Fruit fly (Drosophila melanogaster) whole organism, wandering third instar larva: ENCODE measurements around the gene CG32985.

Experiments used
- Abd-B ChIP-seq: fragments of >200 bp; optimal IDR thresholded peaks from 2 replicates; lab custom pipeline; 2017; ENCODE audit warnings: missing biosample characterization, missing genetic modification characterization
- CG32264 ChIP-seq: fragments of 200-800 bp; sonication (Bioruptor generic); optimal IDR thresholded peaks from 2 replicates; lab custom pipeline; 2016; ENCODE audit warnings: missing biosample characterization, missing genetic modification characterization
- CG9705 ChIP-seq: fragments of 200-800 bp; sonication (Bioruptor generic); optimal IDR thresholded peaks from 2 replicates; lab custom pipeline; 2018; ENCODE audit warnings: missing biosample characterization, mild to moderate bottlenecking, missing genetic modification characterization
- CrebA ChIP-seq: fragments of 200-800 bp; sonication (Bioruptor generic); optimal IDR thresholded peaks from 2 replicates; lab custom pipeline; 2016; ENCODE audit warnings: missing biosample characterization, mild to moderate bottlenecking, missing genetic modification characterization, borderline replicate concordance
- Dfd ChIP-seq: fragments of >200 bp; optimal IDR thresholded peaks from 2 replicates; lab custom pipeline; 2017; ENCODE audit warnings: missing biosample characterization, missing genetic modification characterization
- Dif ChIP-seq: fragments of 200-275, 200-300 bp; sonication (Bioruptor generic); optimal IDR thresholded peaks from 2 replicates; lab custom pipeline; 2018; ENCODE audit warnings: missing biosample characterization, missing genetic modification characterization; ENCODE audit not compliant: partially characterized antibody
- GATAd ChIP-seq: sonication (Bioruptor generic); optimal IDR thresholded peaks from 2 replicates; lab custom pipeline; 2016; ENCODE audit warnings: missing biosample characterization, missing genetic modification characterization
- HLH106 ChIP-seq: fragments of 200-800 bp; optimal IDR thresholded peaks from 3 replicates; lab custom pipeline; 2019; ENCODE audit warnings: missing biosample characterization, mild to moderate bottlenecking, missing genetic modification characterization, moderate library complexity
- Hnf4 ChIP-seq: fragments of 200-800 bp; sonication (Bioruptor generic); optimal IDR thresholded peaks from 2 replicates; lab custom pipeline; 2016; ENCODE audit warnings: missing biosample characterization, mild to moderate bottlenecking, missing genetic modification characterization
- Hr78 ChIP-seq: fragments of >200 bp; optimal IDR thresholded peaks from 2 replicates; lab custom pipeline; 2017; ENCODE audit warnings: missing biosample characterization, missing genetic modification characterization
- Hr83 ChIP-seq: fragments of 200-300 bp; sonication (Bioruptor generic); optimal IDR thresholded peaks from 2 replicates; lab custom pipeline; 2016; ENCODE audit warnings: missing biosample characterization, mild to moderate bottlenecking, missing genetic modification characterization, moderate library complexity; ENCODE audit not compliant: poor library complexity, severe bottlenecking
- Jra ChIP-seq: sonication (Bioruptor generic); optimal IDR thresholded peaks from 2 replicates; lab custom pipeline; 2016; ENCODE audit warnings: missing biosample characterization, missing genetic modification characterization
- Mio ChIP-seq: sonication (Bioruptor generic); optimal IDR thresholded peaks from 2 replicates; lab custom pipeline; 2016; ENCODE audit warnings: missing biosample characterization, missing genetic modification characterization
- Myc ChIP-seq: fragments of >200 bp; optimal IDR thresholded peaks from 2 replicates; lab custom pipeline; 2017
- N ChIP-seq: fragments of >200 bp; optimal IDR thresholded peaks from 2 replicates; lab custom pipeline; 2018; ENCODE audit warnings: missing biosample characterization, missing external identifiers, missing genetic modification characterization
- OdsH ChIP-seq: fragments of 200-800 bp; sonication (Bioruptor generic); optimal IDR thresholded peaks from 2 replicates; lab custom pipeline; 2016; ENCODE audit warnings: missing biosample characterization, mild to moderate bottlenecking, missing genetic modification characterization
- Rel ChIP-seq, 2 experiments: fragments of 200-800 bp; sonication (Bioruptor generic) in 1 of 2; optimal IDR thresholded peaks; 2 replicates in 1 of 2; 3 replicates in 1 of 2; lab custom pipeline; 2016 to 2019; ENCODE audit warnings: mild to moderate bottlenecking in 2 of 2, missing biosample characterization in 2 of 2, missing genetic modification characterization in 2 of 2, moderate library complexity in 1 of 2
- Sp1 ChIP-seq: fragments of 200-800 bp; sonication (Bioruptor generic); optimal IDR thresholded peaks from 3 replicates; lab custom pipeline; 2019; ENCODE audit warnings: missing biosample characterization, mild to moderate bottlenecking, missing genetic modification characterization, moderate library complexity
- Vsx2 ChIP-seq: fragments of 200-300, 225-300 bp; sonication (Bioruptor generic); optimal IDR thresholded peaks from 2 replicates; lab custom pipeline; 2018; ENCODE audit warnings: missing biosample characterization, missing genetic modification characterization; ENCODE audit not compliant: partially characterized antibody
- br ChIP-seq: fragments of 200-800 bp; sonication (Bioruptor generic); optimal IDR thresholded peaks from 2 replicates; lab custom pipeline; 2016; ENCODE audit warnings: missing biosample characterization, missing genetic modification characterization
- brk ChIP-seq: fragments of 200-800 bp; sonication (Bioruptor generic); optimal IDR thresholded peaks from 2 replicates; lab custom pipeline; 2016; ENCODE audit warnings: missing biosample characterization, mild to moderate bottlenecking, missing genetic modification characterization
- dl ChIP-seq, 2 experiments: fragments of 175-275, 200-275 bp in 1 of 2; fragments of 200-275 bp in 1 of 2; sonication (Bioruptor generic); optimal IDR thresholded peaks; lab custom pipeline; 2018; ENCODE audit warnings: mild to moderate bottlenecking in 2 of 2, missing biosample characterization in 2 of 2, missing genetic modification characterization in 2 of 2, moderate library complexity in 2 of 2; ENCODE audit not compliant: partially characterized antibody in 2 of 2, insufficient read depth in 1 of 2
- dmrt93B ChIP-seq: fragments of 200-800 bp; sonication (Bioruptor generic); optimal IDR thresholded peaks from 2 replicates; lab custom pipeline; 2018; ENCODE audit warnings: missing biosample characterization, mild to moderate bottlenecking, missing genetic modification characterization
- dsf ChIP-seq: sonication (Bioruptor generic); optimal IDR thresholded peaks from 2 replicates; lab custom pipeline; 2016; ENCODE audit warnings: missing biosample characterization, missing genetic modification characterization, borderline replicate concordance
- ey ChIP-seq: fragments of 200-800 bp; sonication (Bioruptor generic); optimal IDR thresholded peaks from 2 replicates; lab custom pipeline; 2016; ENCODE audit warnings: missing biosample characterization, missing genetic modification characterization
- foxo ChIP-seq, 2 experiments: fragments of 200-800 bp; sonication (Bioruptor generic); optimal IDR thresholded peaks; 2 replicates in 1 of 2; 3 replicates in 1 of 2; lab custom pipeline; 2016 to 2017; ENCODE audit warnings: missing biosample characterization in 2 of 2, missing genetic modification characterization in 2 of 2
- fru ChIP-seq: fragments of 200-800 bp; sonication (Bioruptor generic); optimal IDR thresholded peaks from 3 replicates; lab custom pipeline; 2016; ENCODE audit warnings: missing biosample characterization, mild to moderate bottlenecking, missing genetic modification characterization
- h ChIP-seq: fragments of 200-800 bp; sonication (Bioruptor generic); optimal IDR thresholded peaks from 3 replicates; lab custom pipeline; 2016; ENCODE audit warnings: missing biosample characterization, mild to moderate bottlenecking, missing genetic modification characterization
- jim ChIP-seq: fragments of 175-275, 200-325 bp; sonication (Bioruptor generic); optimal IDR thresholded peaks from 2 replicates; lab custom pipeline; 2016; ENCODE audit warnings: missing biosample characterization, mild to moderate bottlenecking, missing genetic modification characterization
- lola ChIP-seq: fragments of >200 bp; optimal IDR thresholded peaks from 2 replicates; lab custom pipeline; 2017; ENCODE audit warnings: missing biosample characterization, missing genetic modification characterization
- pan ChIP-seq: fragments of >200 bp; optimal IDR thresholded peaks from 2 replicates; lab custom pipeline; 2017
- psq ChIP-seq: fragments of 200-800 bp; sonication (Bioruptor generic); optimal IDR thresholded peaks from 3 replicates; lab custom pipeline; 2017; ENCODE audit warnings: missing biosample characterization, mild to moderate bottlenecking, missing genetic modification characterization, moderate library complexity
- rgr ChIP-seq: fragments of 200-800 bp; sonication (Bioruptor generic); optimal IDR thresholded peaks from 3 replicates; lab custom pipeline; 2016; ENCODE audit warnings: missing biosample characterization, mild to moderate bottlenecking, missing genetic modification characterization
- sage ChIP-seq: fragments of 200-800 bp; sonication (Bioruptor generic); optimal IDR thresholded peaks from 2 replicates; lab custom pipeline; 2016; ENCODE audit warnings: missing biosample characterization, mild to moderate bottlenecking, missing genetic modification characterization
- sv ChIP-seq: fragments of 200-800 bp; sonication (Bioruptor generic); optimal IDR thresholded peaks from 3 replicates; lab custom pipeline; 2016; ENCODE audit warnings: missing biosample characterization, missing genetic modification characterization
- tai ChIP-seq: sonication (Bioruptor generic); optimal IDR thresholded peaks from 2 replicates; lab custom pipeline; 2016; ENCODE audit warnings: missing biosample characterization, missing genetic modification characterization
- usp ChIP-seq: fragments of >200 bp; optimal IDR thresholded peaks from 2 replicates; lab custom pipeline; 2017; ENCODE audit warnings: missing biosample characterization, missing genetic modification characterization
- woc ChIP-seq: sonication (Bioruptor generic); optimal IDR thresholded peaks from 2 replicates; lab custom pipeline; 2016; ENCODE audit warnings: missing biosample characterization, mild to moderate bottlenecking, missing genetic modification characterization

The CG32985 gene

dm6 chr2L:8949919-8950722, 12.2 kb upstream of the CG32985 start (continued):
- TF ChIP-seq foxo (GFP tag; optimal IDR thresholded peaks at IDR 0.05; lab: Kevin White, UChicago) (peak in 1 of 2 experiments; percentile 71), Abd-B (no peak), Rel (GFP tag; optimal IDR thresholded peaks at IDR 0.05; lab: Kevin White, UChicago) (no peak), Rel (tag; optimal IDR thresholded peaks at IDR 0.05; lab: Kevin White, UChicago) (peak; percentile 14), pan (no peak), CrebA (GFP tag; lab: Kevin White, UChicago) (no peak), Jra (GFP tag; lab: Kevin White, UChicago) (no peak), ey (peak; percentile 66), Hr83 (GFP tag; lab: Kevin White, UChicago) (peak; percentile 30), dl (GFP tag; optimal IDR thresholded peaks at IDR 0.05; lab: Kevin White, UChicago; ENCODE audit: insufficient read depth in 1 of 2, partially characterized antibody in 2 of 2) (peak; percentile 34 to 71), sage (GFP tag; lab: Kevin White, UChicago) (no peak), Myc (lab: Kevin White, UChicago) (no peak)

- TF ChIP-seq N (GFP tag; lab: Kevin White, UChicago) = no peak
- TF ChIP-seq psq = peak; percentile 96
- TF ChIP-seq CG32264 (GFP tag; lab: Kevin White, UChicago) = no peak
- peak; percentile 29 for TF ChIP-seq sage (GFP tag; lab: Kevin White, UChicago)
- peak; percentile 99 for TF ChIP-seq Sp1 (GFP tag; lab: Kevin White, UChicago)
- TF ChIP-seq usp = no peak
- peak; percentile 87 for TF ChIP-seq sv (GFP tag; lab: Kevin White, UChicago)
- peak; percentile 96 for TF ChIP-seq rgr
- peak; percentile 80 for TF ChIP-seq Dfd (GFP tag; lab: Kevin White, UChicago)
- peak; percentile 99 for TF ChIP-seq HLH106
- peak; percentile 83 for TF ChIP-seq Hnf4 (GFP tag; lab: Kevin White, UChicago)
- TF ChIP-seq Dif (GFP tag; lab: Kevin White, UChicago) = peak; percentile 70
- no peak for TF ChIP-seq lola (GFP tag; lab: Kevin White, UChicago)
- peak; percentile 88 for TF ChIP-seq h (GFP tag; lab: Kevin White, UChicago)
- peak in 1 of 2 experiments; percentile 98 for TF ChIP-seq foxo (GFP tag; optimal IDR thresholded peaks at IDR 0.05; lab: Kevin White, UChicago)
- TF ChIP-seq br = peak; percentile 81
- peak; percentile 92 for TF ChIP-seq CG9705 (GFP tag; lab: Kevin White, UChicago)
- peak; percentile 88 for TF ChIP-seq brk (GFP tag; lab: Kevin White, UChicago)
- TF ChIP-seq CrebA (GFP tag; lab: Kevin White, UChicago) = no peak
- peak; percentile 88 for TF ChIP-seq fru
- TF ChIP-seq pan = no peak
- TF ChIP-seq Jra (GFP tag; lab: Kevin White, UChicago) = peak; percentile 36
- TF ChIP-seq dsf (GFP tag; lab: Kevin White, UChicago) = no peak
- TF ChIP-seq dl (GFP tag; optimal IDR thresholded peaks at IDR 0.05; lab: Kevin White, UChicago; ENCODE audit: insufficient read depth in 1 of 2, partially characterized antibody in 2 of 2) = peak; percentile 36 to 42
- TF ChIP-seq Hr83 (GFP tag; lab: Kevin White, UChicago) = no peak
- TF ChIP-seq Vsx2 (GFP tag; lab: Kevin White, UChicago) = no peak
- no peak for TF ChIP-seq Mio (GFP tag; lab: Kevin White, UChicago)
- peak; percentile 98 for TF ChIP-seq OdsH (GFP tag; lab: Kevin White, UChicago)
- TF ChIP-seq GATAd (GFP tag; lab: Kevin White, UChicago) = no peak
- no peak for TF ChIP-seq Myc (lab: Kevin White, UChicago)
- TF ChIP-seq Hr78 (GFP tag; lab: Kevin White, UChicago) = no peak
- peak; percentile 41 for TF ChIP-seq tai (GFP tag; lab: Kevin White, UChicago)
- no peak for TF ChIP-seq Abd-B
- peak; percentile 96 for TF ChIP-seq dmrt93B (GFP tag; lab: Kevin White, UChicago)
- TF ChIP-seq Rel (GFP tag; optimal IDR thresholded peaks at IDR 0.05; lab: Kevin White, UChicago) = peak; percentile 65
- TF ChIP-seq Rel (tag; optimal IDR thresholded peaks at IDR 0.05; lab: Kevin White, UChicago) = peak; percentile 90
- peak; percentile 69 for TF ChIP-seq ey
- TF ChIP-seq jim (GFP tag; lab: Kevin White, UChicago) = no peak
- TF ChIP-seq woc (GFP tag; lab: Kevin White, UChicago) = peak; percentile 69
Observed at dm6 chr2L:8951184-8951934, 11.0 kb upstream of the CG32985 start, which contains the start of gene C1GalTA. Gene C1GalTA (minus strand): TSS chr2L:8951216.
